Worm (Caenorhabditis elegans) whole organism, late embryonic: ENCODE data around the gene col-119.

Experiments used
- C38D4.7 ChIP-seq: fragments of 200-800 bp; sonication (Bioruptor generic); optimal IDR thresholded peaks from 2 replicates; lab custom pipeline; 2018; ENCODE audit warnings: mild to moderate bottlenecking, missing genetic modification characterization, moderate library complexity, missing compliant biosample characterization
- F13H6.1 ChIP-seq: sonication (generic microtip); optimal IDR thresholded peaks from 2 replicates; lab custom pipeline; 2016; ENCODE audit warnings: missing genetic modification characterization, missing compliant biosample characterization
- K02D7.2 ChIP-seq: sonication (generic microtip); optimal IDR thresholded peaks from 2 replicates; lab custom pipeline; 2017; ENCODE audit warnings: mild to moderate bottlenecking, missing genetic modification characterization, missing compliant biosample characterization
- K09A11.1 ChIP-seq: sonication (generic microtip); optimal IDR thresholded peaks from 2 replicates; lab custom pipeline; 2017; ENCODE audit warnings: antibody characterized with exemption, mild to moderate bottlenecking, missing genetic modification characterization, missing compliant biosample characterization; ENCODE audit not compliant: insufficient read depth
- Y22D7AL.16 ChIP-seq: sonication (generic microtip); optimal IDR thresholded peaks from 2 replicates; lab custom pipeline; 2016; ENCODE audit warnings: missing genetic modification characterization, missing compliant biosample characterization
- ama-1 ChIP-seq: fragments of 150-350 bp; optimal IDR thresholded peaks from 2 replicates; lab custom pipeline; 2014
- ceh-18 ChIP-seq: sonication (generic microtip); optimal IDR thresholded peaks from 2 replicates; lab custom pipeline; 2016; ENCODE audit warnings: missing genetic modification characterization, missing compliant biosample characterization
- ceh-22 ChIP-seq: sonication (generic microtip); optimal IDR thresholded peaks from 2 replicates; lab custom pipeline; 2017; ENCODE audit warnings: missing biosample characterization, missing genetic modification characterization
- ceh-30 ChIP-seq: fragments of 150-350 bp; optimal IDR thresholded peaks from 2 replicates; lab custom pipeline; 2014; ENCODE audit warnings: missing biosample characterization, missing genetic modification characterization
- ceh-31 ChIP-seq: sonication (generic microtip); optimal IDR thresholded peaks from 2 replicates; lab custom pipeline; 2016; ENCODE audit warnings: missing genetic modification characterization, missing compliant biosample characterization
- ceh-34 ChIP-seq: sonication (generic microtip); optimal IDR thresholded peaks from 2 replicates; lab custom pipeline; 2016; ENCODE audit warnings: mild to moderate bottlenecking, missing genetic modification characterization, missing compliant biosample characterization
- ceh-9 ChIP-seq: sonication (generic microtip); optimal IDR thresholded peaks from 2 replicates; lab custom pipeline; 2016; ENCODE audit warnings: mild to moderate bottlenecking, missing genetic modification characterization, inconsistent platforms, missing compliant biosample characterization
- elt-2 ChIP-seq: sonication (generic microtip); optimal IDR thresholded peaks from 2 replicates; lab custom pipeline; 2016; ENCODE audit warnings: missing genetic modification reagents, missing genetic modification characterization, missing compliant biosample characterization
- elt-4 ChIP-seq: sonication (generic microtip); optimal IDR thresholded peaks from 2 replicates; lab custom pipeline; 2016; ENCODE audit warnings: missing genetic modification characterization, missing compliant biosample characterization
- ets-4 ChIP-seq: sonication (generic microtip); optimal IDR thresholded peaks from 2 replicates; lab custom pipeline; 2016; ENCODE audit warnings: missing genetic modification characterization, missing compliant biosample characterization
- eyg-1 ChIP-seq: sonication (generic microtip); optimal IDR thresholded peaks from 2 replicates; lab custom pipeline; 2016; ENCODE audit warnings: missing genotype, missing genetic modification characterization, missing compliant biosample characterization
- fax-1 ChIP-seq: sonication (generic microtip); optimal IDR thresholded peaks from 2 replicates; lab custom pipeline; 2016; ENCODE audit warnings: missing genotype, missing genetic modification characterization, missing compliant biosample characterization
- fkh-10 ChIP-seq: fragments of 150-350 bp; optimal IDR thresholded peaks from 2 replicates; lab custom pipeline; 2014; ENCODE audit warnings: missing biosample characterization, missing genetic modification reagents, missing genetic modification characterization
- gmeb-2 ChIP-seq: sonication (generic microtip); optimal IDR thresholded peaks from 2 replicates; lab custom pipeline; 2016; ENCODE audit warnings: missing genetic modification characterization, inconsistent platforms, missing compliant biosample characterization
- hlh-13 ChIP-seq: fragments of 200-800 bp; sonication (Bioruptor generic); optimal IDR thresholded peaks from 2 replicates; lab custom pipeline; 2018; ENCODE audit warnings: mild to moderate bottlenecking, missing genetic modification characterization, missing compliant biosample characterization
- hlh-15 ChIP-seq: sonication (generic microtip); optimal IDR thresholded peaks from 2 replicates; lab custom pipeline; 2016; ENCODE audit warnings: missing genetic modification characterization, missing compliant biosample characterization
- hlh-30 ChIP-seq: sonication (generic microtip); optimal IDR thresholded peaks from 2 replicates; lab custom pipeline; 2017; ENCODE audit warnings: antibody characterized with exemption, missing genetic modification characterization, missing compliant biosample characterization; ENCODE audit not compliant: insufficient read depth
- mec-3 ChIP-seq: sonication (generic microtip); optimal IDR thresholded peaks from 2 replicates; lab custom pipeline; 2016; ENCODE audit warnings: borderline replicate concordance, missing genetic modification characterization, missing compliant biosample characterization
- nhr-11 ChIP-seq: fragments of 150-350 bp; optimal IDR thresholded peaks from 2 replicates; lab custom pipeline; 2014; ENCODE audit warnings: missing biosample characterization, missing genetic modification characterization
- nhr-232 ChIP-seq: sonication (generic microtip); optimal IDR thresholded peaks from 2 replicates; lab custom pipeline; 2016; ENCODE audit warnings: missing genetic modification characterization, missing compliant biosample characterization
- odd-2 ChIP-seq: sonication (generic microtip); optimal IDR thresholded peaks from 2 replicates; lab custom pipeline; 2017; ENCODE audit warnings: antibody characterized with exemption, mild to moderate bottlenecking, missing genetic modification characterization, missing compliant biosample characterization
- pax-1 ChIP-seq: fragments of 150-350 bp; optimal IDR thresholded peaks from 2 replicates; lab custom pipeline; 2014; ENCODE audit warnings: missing biosample characterization, missing genetic modification characterization
- ref-2 ChIP-seq: sonication (generic microtip); optimal IDR thresholded peaks from 2 replicates; lab custom pipeline; 2016; ENCODE audit warnings: missing genetic modification characterization, missing compliant biosample characterization
- rnt-1 ChIP-seq: sonication (generic microtip); optimal IDR thresholded peaks from 2 replicates; lab custom pipeline; 2016; ENCODE audit warnings: missing genetic modification characterization, missing compliant biosample characterization
- sdc-2 ChIP-seq: sonication (generic microtip); optimal IDR thresholded peaks from 2 replicates; lab custom pipeline; 2016; ENCODE audit warnings: missing genotype, missing genetic modification characterization, missing compliant biosample characterization
- tbx-7 ChIP-seq: sonication (generic microtip); optimal IDR thresholded peaks from 2 replicates; lab custom pipeline; 2016; ENCODE audit warnings: missing genotype, missing genetic modification characterization, missing compliant biosample characterization
- unc-3 ChIP-seq, 2 experiments: fragments of 200-800 bp in 1 of 2; sonication (Bioruptor generic) in 1 of 2; sonication (generic microtip) in 1 of 2; conservative IDR thresholded peaks in 1 of 2; optimal IDR thresholded peaks in 1 of 2; 2 replicates each; pipeline versions ENCODE4 v1.3.6 to Lab custom; 2016 to 2022; ENCODE audit warnings: missing compliant biosample characterization in 2 of 2, missing genetic modification characterization in 2 of 2, missing genetic modification reagents in 1 of 2
- unc-42 ChIP-seq: sonication (generic microtip); optimal IDR thresholded peaks from 2 replicates; lab custom pipeline; 2016; ENCODE audit warnings: missing genotype, missing genetic modification characterization, missing compliant biosample characterization
- unc-55 ChIP-seq: sonication (generic microtip); optimal IDR thresholded peaks from 2 replicates; lab custom pipeline; 2017; ENCODE audit warnings: missing biosample characterization, missing genetic modification reagents, missing genetic modification characterization
- unc-86 ChIP-seq: sonication (generic microtip); optimal IDR thresholded peaks from 2 replicates; lab custom pipeline; 2016; ENCODE audit warnings: missing genetic modification characterization, missing compliant biosample characterization

col-119 gene

ce11 chrIV:8979695-8980094 is at the start of gene col-119:
Gene col-119 (minus strand): TSS chrIV:8979795.
- no peak for TF ChIP-seq tbx-7 (tag; lab: Kevin White, UChicago)
- TF ChIP-seq unc-42 (tag; lab: Kevin White, UChicago): no peak
- no peak for TF ChIP-seq K09A11.1 (tag; lab: Kevin White, UChicago)
- no peak for TF ChIP-seq ceh-18
- TF ChIP-seq odd-2 (tag; lab: Kevin White, UChicago): no peak
- no peak for TF ChIP-seq ceh-31 (tag; lab: Kevin White, UChicago)
- TF ChIP-seq ets-4: no peak

- TF ChIP-seq odd-2 (tag; lab: Kevin White, UChicago) (no peak), ets-4 (no peak), F13H6.1 (no peak), unc-3 (GFP tag; conservative IDR thresholded peaks at IDR 0.05; lab: Robert Waterston, UW) (no peak), unc-3 (tag; optimal IDR thresholded peaks at IDR 0.05; lab: Kevin White, UChicago) (no peak), ref-2 (tag; lab: Kevin White, UChicago) (no peak), nhr-11 (tag; lab: Kevin White, UChicago) (no peak), fax-1 (tag; lab: Kevin White, UChicago) (no peak), eyg-1 (tag; lab: Kevin White, UChicago) (no peak), Y22D7AL.16 (tag; lab: Kevin White, UChicago) (no peak), K09A11.1 (tag; lab: Kevin White, UChicago) (no peak), ceh-30 (no peak)
Observed at ce11 chrIV:9021245-9021779, 41.7 kb upstream of the col-119 start.

ce11 chrIV:9020840-9021239 is 41.2 kb upstream of the col-119 start, which contains the start of gene C53D6.4:
Gene C53D6.4 (minus strand): TSS chrIV:9020940.
- TF ChIP-seq ceh-34 (tag; lab: Kevin White, UChicago): no peak

ce11 chrIV:9016477-9016876 is 36.9 kb upstream of the col-119 start, which contains the start of gene acc-2:
Gene acc-2 (plus strand): TSS chrIV:9016777.
- TF ChIP-seq tbx-7 (tag; lab: Kevin White, UChicago) (no peak), ets-4 (no peak), hlh-13 (no peak), C38D4.7 (GFP tag; lab: Kevin White, UChicago) (no peak), odd-2 (tag; lab: Kevin White, UChicago) (no peak), hlh-30 (tag; lab: Kevin White, UChicago) (no peak), ceh-9 (tag; lab: Kevin White, UChicago) (no peak)

ce11 chrIV:9010257-9010656 is 30.7 kb upstream of the col-119 start, which contains the start of gene C53D6.11:
Gene C53D6.11 (plus strand): TSS chrIV:9010584.
- TF ChIP-seq hlh-30 (tag; lab: Kevin White, UChicago) (no peak), hlh-15 (no peak), unc-42 (tag; lab: Kevin White, UChicago) (no peak)
- TF ChIP-seq, all 69 proteins: peak for 0

- TF ChIP-seq unc-42 (tag; lab: Kevin White, UChicago) (no peak), unc-55 (GFP tag; lab: Kevin White, UChicago) (peak; percentile 69), ceh-34 (tag; lab: Kevin White, UChicago) (peak; percentile 74), rnt-1 (peak; percentile 51)
Observed at ce11 chrIV:9007947-9008346, 28.4 kb upstream of the col-119 start.

ce11 chrIV:9005310-9005709 is 25.7 kb upstream of the col-119 start, which contains the start of gene unc-129:
Gene unc-129 (minus strand): TSS chrIV:9005410.
- TF ChIP-seq eyg-1 (tag; lab: Kevin White, UChicago) (no peak), elt-2 (tag; lab: Kevin White, UChicago) (no peak), sdc-2 (tag; lab: Kevin White, UChicago) (no peak), nhr-232 (tag; lab: Kevin White, UChicago) (no peak), ama-1 (no peak), ceh-18 (no peak), elt-4 (tag; lab: Kevin White, UChicago) (no peak), K02D7.2 (tag; lab: Kevin White, UChicago) (no peak), ceh-22 (tag; lab: Kevin White, UChicago) (no peak), ceh-34 (tag; lab: Kevin White, UChicago) (no peak), odd-2 (tag; lab: Kevin White, UChicago) (no peak), hlh-13 (no peak), pax-1 (tag; lab: Kevin White, UChicago) (no peak), gmeb-2 (tag; lab: Kevin White, UChicago) (no peak), fkh-10 (GFP tag; lab: Kevin White, UChicago) (no peak), mec-3 (no peak), unc-86 (no peak), unc-3 (GFP tag; conservative IDR thresholded peaks at IDR 0.05; lab: Robert Waterston, UW) (no peak), unc-3 (tag; optimal IDR thresholded peaks at IDR 0.05; lab: Kevin White, UChicago) (no peak), unc-55 (GFP tag; lab: Kevin White, UChicago) (no peak)
